Worm (Caenorhabditis elegans) whole organism, L4 larva: Measurements from ENCODE around the gene sre-43.

Experiments used
- F10B5.3 ChIP-seq: sonication (generic microtip); optimal IDR thresholded peaks from 2 replicates; lab custom pipeline; 2016; ENCODE audit warnings: mild to moderate bottlenecking, missing genetic modification characterization, missing compliant biosample characterization
- F26F4.8 ChIP-seq: fragments of 200-800 bp; sonication (Bioruptor generic); conservative IDR thresholded peaks from 2 replicates; pipeline ENCODE4 v1.3.6; 2022; ENCODE audit warnings: missing genetic modification characterization, missing compliant biosample characterization
- F44E2.7 ChIP-seq: fragments of 200-800 bp; sonication (Bioruptor generic); IDR thresholded peaks from 2 replicates; pipeline ENCODE4 v2.1.2; 2022; ENCODE audit warnings: missing genetic modification characterization, missing compliant biosample characterization
- T20F7.1 ChIP-seq: fragments of 200-800 bp; sonication (Bioruptor generic); optimal IDR thresholded peaks from 2 replicates; lab custom pipeline; 2018; ENCODE audit warnings: mild to moderate bottlenecking, missing genetic modification characterization, missing compliant biosample characterization
- Y5F2A.4 ChIP-seq: fragments of 200-800 bp; sonication (Bioruptor generic); optimal IDR thresholded peaks from 2 replicates; lab custom pipeline; 2018; ENCODE audit warnings: mild to moderate bottlenecking, missing genetic modification characterization, missing compliant biosample characterization
- ZK546.5 ChIP-seq, 2 experiments: sonication (generic microtip); optimal IDR thresholded peaks; 2 replicates each; lab custom pipeline; 2017; ENCODE audit warnings: missing biosample characterization in 2 of 2, missing genetic modification characterization in 2 of 2
- aha-1 ChIP-seq: fragments of 150-350 bp; peaks from one replicate; lab custom pipeline; 2014; ENCODE audit warnings: missing biosample characterization, missing genetic modification characterization
- ama-1 ChIP-seq: fragments of 150-350 bp; optimal IDR thresholded peaks from 2 replicates; lab custom pipeline; 2014; ENCODE audit warnings: inconsistent platforms, mixed read lengths
- arid-1 ChIP-seq: fragments of 200-800 bp; sonication (Bioruptor generic); conservative IDR thresholded peaks from 2 replicates; pipeline ENCODE4 v1.3.6; 2022; ENCODE audit warnings: missing genetic modification reagents, missing genetic modification characterization, missing compliant biosample characterization
- ces-1 ChIP-seq: fragments of 150-350 bp; sonication (generic microtip); optimal IDR thresholded peaks from 4 replicates; lab custom pipeline; 2014; ENCODE audit warnings: missing biosample characterization, missing genetic modification reagents, missing genetic modification characterization
- daf-16 ChIP-seq, 3 experiments: sonication (generic microtip); optimal IDR thresholded peaks; 2 replicates each; lab custom pipeline; 2016 to 2017; ENCODE audit warnings: missing genetic modification characterization in 3 of 3, missing genetic modification reagents in 3 of 3, mild to moderate bottlenecking in 2 of 3, missing compliant biosample characterization in 2 of 3, missing biosample characterization in 1 of 3, moderate library complexity in 1 of 3
- dmd-6 ChIP-seq: fragments of 200-800 bp; sonication (Bioruptor generic); IDR thresholded peaks from 2 replicates; pipeline ENCODE4 v1.3.6; 2022; ENCODE audit warnings: missing genetic modification reagents, missing genetic modification characterization, missing compliant biosample characterization
- dmd-8 ChIP-seq: fragments of 200-800 bp; sonication (Bioruptor generic); IDR thresholded peaks from 2 replicates; pipeline ENCODE4 v1.3.6; 2022; ENCODE audit warnings: missing genetic modification characterization, missing compliant biosample characterization
- duxl-1 ChIP-seq: sonication (generic microtip); optimal IDR thresholded peaks from 2 replicates; lab custom pipeline; 2016; ENCODE audit warnings: mild to moderate bottlenecking, missing genetic modification characterization, moderate library complexity, missing compliant biosample characterization; ENCODE audit not compliant: poor library complexity
- dve-1 ChIP-seq: sonication (generic microtip); optimal IDR thresholded peaks from 2 replicates; lab custom pipeline; 2017; ENCODE audit warnings: antibody characterized with exemption, mild to moderate bottlenecking, missing genetic modification characterization, missing compliant biosample characterization; ENCODE audit not compliant: insufficient read depth
- egl-43 ChIP-seq: fragments of 200-800 bp; sonication (Bioruptor generic); IDR thresholded peaks from 2 replicates; pipeline ENCODE4 v1.3.6; 2022; ENCODE audit warnings: missing genetic modification reagents, missing genetic modification characterization, missing compliant biosample characterization
- fkh-10 ChIP-seq: fragments of 150-350 bp; optimal IDR thresholded peaks from 2 replicates; lab custom pipeline; 2014; ENCODE audit warnings: missing biosample characterization, missing genetic modification reagents, missing genetic modification characterization
- fos-1 ChIP-seq: fragments of 150-350 bp; optimal IDR thresholded peaks from 2 replicates; lab custom pipeline; 2014; ENCODE audit warnings: missing biosample characterization, missing genetic modification characterization
- hlh-11 ChIP-seq: fragments of 200-800 bp; sonication (Bioruptor generic); optimal IDR thresholded peaks from 2 replicates; lab custom pipeline; 2018; ENCODE audit warnings: mild to moderate bottlenecking, missing genetic modification characterization, missing compliant biosample characterization
- lin-13 ChIP-seq: fragments of 150-350 bp; optimal IDR thresholded peaks from 2 replicates; lab custom pipeline; 2014; ENCODE audit warnings: missing biosample characterization, missing genetic modification reagents, missing genetic modification characterization
- lin-29 ChIP-seq: fragments of 200-800 bp; sonication (Bioruptor generic); IDR thresholded peaks from 2 replicates; pipeline ENCODE4 v1.3.6; 2022; ENCODE audit warnings: missing genetic modification reagents, missing genetic modification characterization, missing compliant biosample characterization
- madf-5 ChIP-seq, 2 experiments: fragments of 200-800 bp; sonication (Bioruptor generic); IDR thresholded peaks; 2 replicates each; pipeline ENCODE4 v1.3.6; 2022; ENCODE audit warnings: missing compliant biosample characterization in 2 of 2, missing genetic modification characterization in 2 of 2
- madf-9 ChIP-seq: fragments of 200-800 bp; sonication (Bioruptor generic); conservative IDR thresholded peaks from 2 replicates; pipeline ENCODE4 v1.3.6; 2022; ENCODE audit warnings: missing genetic modification reagents, missing genetic modification characterization, missing compliant biosample characterization
- nhr-111 ChIP-seq: fragments of 200-800 bp; sonication (Bioruptor generic); optimal IDR thresholded peaks from 2 replicates; lab custom pipeline; 2018; ENCODE audit warnings: mild to moderate bottlenecking, missing genetic modification characterization, missing compliant biosample characterization
- nhr-28 ChIP-seq: fragments of 150-350 bp; optimal IDR thresholded peaks from 2 replicates; lab custom pipeline; 2014; ENCODE audit warnings: missing biosample characterization, missing genetic modification characterization
- nhr-41 ChIP-seq: fragments of 200-800 bp; sonication (Bioruptor generic); IDR thresholded peaks from 2 replicates; pipeline ENCODE4 v1.3.6; 2022; ENCODE audit warnings: missing genetic modification reagents, missing genetic modification characterization, missing compliant biosample characterization
- nhr-42 ChIP-seq: fragments of 200-800 bp; sonication (Bioruptor generic); IDR thresholded peaks from 2 replicates; pipeline ENCODE4 v1.3.6; 2022; ENCODE audit warnings: missing genetic modification characterization, missing compliant biosample characterization
- nhr-77 ChIP-seq: fragments of 150-350 bp; optimal IDR thresholded peaks from 2 replicates; lab custom pipeline; 2014; ENCODE audit warnings: missing biosample characterization, missing genetic modification characterization
- pha-4 ChIP-seq, 2 experiments: fragments of 150-350 bp in 1 of 2; fragments of 200-800 bp in 1 of 2; sonication (Bioruptor generic) in 1 of 2; IDR thresholded peaks in 1 of 2; optimal IDR thresholded peaks in 1 of 2; 2 replicates each; pipeline versions ENCODE4 v1.3.6 to Lab custom; 2014 to 2022; ENCODE audit warnings: missing genetic modification characterization in 2 of 2, missing genetic modification reagents in 2 of 2, missing biosample characterization in 1 of 2, missing compliant biosample characterization in 1 of 2
- pqm-1 ChIP-seq: sonication (generic microtip); optimal IDR thresholded peaks from 2 replicates; lab custom pipeline; 2017; ENCODE audit warnings: missing biosample characterization, missing genetic modification characterization
- saeg-2 ChIP-seq: fragments of 200-800 bp; sonication (Bioruptor generic); IDR thresholded peaks from 2 replicates; pipeline ENCODE4 v1.3.6; 2022; ENCODE audit warnings: missing genetic modification reagents, missing genetic modification characterization, missing compliant biosample characterization
- sdz-12 ChIP-seq: fragments of 200-800 bp; sonication (Bioruptor generic); optimal IDR thresholded peaks from 2 replicates; lab custom pipeline; 2018; ENCODE audit warnings: mild to moderate bottlenecking, missing genetic modification characterization, missing compliant biosample characterization
- spr-1 ChIP-seq: sonication (generic microtip); optimal IDR thresholded peaks from 2 replicates; lab custom pipeline; 2016; ENCODE audit warnings: mild to moderate bottlenecking, missing genetic modification characterization, missing compliant biosample characterization
- tra-1 ChIP-seq: fragments of 200-800 bp; sonication (Bioruptor generic); IDR thresholded peaks from 2 replicates; pipeline ENCODE4 v1.3.6; 2022; ENCODE audit warnings: missing genetic modification reagents, missing genetic modification characterization, missing compliant biosample characterization
- unc-39 ChIP-seq: sonication (generic microtip); optimal IDR thresholded peaks from 2 replicates; lab custom pipeline; 2017; ENCODE audit warnings: missing biosample characterization, missing genetic modification characterization
- unc-62 ChIP-seq, 3 experiments: fragments of 150-350 bp in 1 of 3; sonication (generic microtip); optimal IDR thresholded peaks in 2 of 3; peaks in 1 of 3; 1 replicate in 1 of 3; 2 replicates in 2 of 3; lab custom pipeline; 2014 to 2017; ENCODE audit warnings: missing biosample characterization in 3 of 3, missing genetic modification characterization in 3 of 3, missing genetic modification reagents in 3 of 3, missing genotype in 1 of 3
- zag-1 ChIP-seq: fragments of 150-350 bp; optimal IDR thresholded peaks from 2 replicates; lab custom pipeline; 2014; ENCODE audit warnings: missing biosample characterization, missing genetic modification characterization
- zfp-3 ChIP-seq: fragments of 200-800 bp; sonication (Bioruptor generic); conservative IDR thresholded peaks from 2 replicates; pipeline ENCODE4 v1.3.6; 2022; ENCODE audit warnings: missing genetic modification reagents, missing genetic modification characterization, missing compliant biosample characterization
- ztf-11 ChIP-seq: fragments of 150-350 bp; optimal IDR thresholded peaks from 2 replicates; lab custom pipeline; 2014; ENCODE audit warnings: missing biosample characterization, missing genetic modification characterization

Gene sre-43

ce11 chrII:14018192-14018591 is 49.3 kb upstream of the sre-43 start (continued):
- TF ChIP-seq lin-29 (GFP tag; lab: Robert Waterston, UW) (no peak), ama-1 (lab: Kevin White, UChicago) (peak; percentile 99), tra-1 (GFP tag; lab: Robert Waterston, UW) (peak; percentile 8; the same call in 1 of the 2 replicates), fos-1 (tag; lab: Kevin White, UChicago) (no peak), F10B5.3 (tag; lab: Kevin White, UChicago) (peak; percentile 80), madf-5 (GFP tag; IDR thresholded peaks at IDR 0.05; lab: Robert Waterston, UW) (no peak), dve-1 (tag; lab: Kevin White, UChicago) (peak; percentile 96), duxl-1 (tag; lab: Kevin White, UChicago) (peak; percentile 84)

- TF ChIP-seq dve-1 (tag; lab: Kevin White, UChicago), result peak; percentile 13
- no peak for TF ChIP-seq F26F4.8 (GFP tag; lab: Robert Waterston, UW)
- TF ChIP-seq daf-16 (GFP tag; optimal IDR thresholded peaks at IDR 0.05; lab: Kevin White, UChicago), result no peak
- TF ChIP-seq daf-16 (tag; optimal IDR thresholded peaks at IDR 0.05; lab: Kevin White, UChicago), result peak; percentile 18
- TF ChIP-seq T20F7.1 (GFP tag; lab: Kevin White, UChicago), result no peak
These were observed 48.0 kb upstream of the sre-43 start, which contains the start of gene cyp-37A1 for ce11 chrII:14016865-14017264. TSS of gene cyp-37A1 (minus strand) at chrII:14016965.

ce11 chrII:14014637-14015036 is 45.8 kb upstream of the sre-43 start:
- TF ChIP-seq Y5F2A.4 (GFP tag; lab: Kevin White, UChicago), result no peak
- peak; percentile 93 for TF ChIP-seq aha-1 (tag; lab: Kevin White, UChicago)
- no peak for TF ChIP-seq nhr-111 (GFP tag; lab: Kevin White, UChicago)
- no peak for TF ChIP-seq madf-5 (GFP tag; IDR thresholded peaks at IDR 0.05; lab: Robert Waterston, UW)
- TF ChIP-seq sdz-12 (GFP tag; lab: Kevin White, UChicago), result no peak
- no peak for TF ChIP-seq spr-1 (tag; lab: Kevin White, UChicago)
- no peak for TF ChIP-seq nhr-77 (tag; lab: Kevin White, UChicago)
- TF ChIP-seq saeg-2 (GFP tag; lab: Robert Waterston, UW), result no peak
- no peak for TF ChIP-seq nhr-41 (GFP tag; lab: Robert Waterston, UW)
- TF ChIP-seq ztf-11 (tag; lab: Kevin White, UChicago), result no peak
- no peak for TF ChIP-seq unc-39 (tag; lab: Kevin White, UChicago)
- TF ChIP-seq F44E2.7, result 0 out of 2 replicates have a peak, but pooled peaks have one; percentile 29
- no peak for TF ChIP-seq hlh-11 (tag; lab: Kevin White, UChicago)
- TF ChIP-seq arid-1 (GFP tag; lab: Robert Waterston, UW), result no peak
- TF ChIP-seq zag-1 (tag; lab: Kevin White, UChicago), result no peak
- no peak for TF ChIP-seq madf-9 (GFP tag; lab: Robert Waterston, UW)
- TF ChIP-seq, all 104 proteins: peak for 2

- no peak for TF ChIP-seq fkh-10 (GFP tag; lab: Kevin White, UChicago)
- TF ChIP-seq egl-43 (GFP tag; lab: Robert Waterston, UW), result 0 out of 2 replicates have a peak, but pooled peaks have one; percentile 30
- peak; percentile 41 for TF ChIP-seq nhr-28 (tag; lab: Kevin White, UChicago)
- peak; percentile 14; the same call in 1 of the 2 replicates for TF ChIP-seq dmd-6
- TF ChIP-seq pha-4 (GFP tag; IDR thresholded peaks at IDR 0.05; lab: Robert Waterston, UW), result no peak
- TF ChIP-seq pha-4 (tag; optimal IDR thresholded peaks at IDR 0.05; lab: Kevin White, UChicago), result no peak
- no peak for TF ChIP-seq ZK546.5 (tag; optimal IDR thresholded peaks at IDR 0.05; lab: Kevin White, UChicago)
- peak; percentile 7 for TF ChIP-seq hlh-11 (tag; lab: Kevin White, UChicago)
- TF ChIP-seq dmd-8 (GFP tag; lab: Robert Waterston, UW), result no peak
- no peak for TF ChIP-seq ces-1 (GFP tag; lab: Kevin White, UChicago)
- TF ChIP-seq daf-16 (GFP tag; optimal IDR thresholded peaks at IDR 0.05; lab: Kevin White, UChicago), result no peak
- peak; percentile 45 for TF ChIP-seq daf-16 (tag; optimal IDR thresholded peaks at IDR 0.05; lab: Kevin White, UChicago)
- TF ChIP-seq unc-62 (GFP tag; optimal IDR thresholded peaks at IDR 0.05 in 1 of 2; lab: Kevin White, UChicago), result peak in 1 of 2 experiments; percentile 58
- TF ChIP-seq unc-62 (tag; optimal IDR thresholded peaks at IDR 0.05; lab: Kevin White, UChicago), result no peak
- 0 out of 2 replicates have a peak, but pooled peaks have one; percentile 52 for TF ChIP-seq nhr-42 (GFP tag; lab: Robert Waterston, UW)
- TF ChIP-seq lin-13 (GFP tag; lab: Kevin White, UChicago), result peak; percentile 63
- peak; percentile 4 for TF ChIP-seq dve-1 (tag; lab: Kevin White, UChicago)
- TF ChIP-seq zfp-3 (GFP tag; lab: Robert Waterston, UW), result 0 out of 2 replicates have a peak, but pooled peaks have one; percentile 18
- peak; percentile 80 for TF ChIP-seq pqm-1
These were observed 41.9 kb upstream of the sre-43 start, which contains the start of gene F01D5.8 for ce11 chrII:14010656-14011376. TSS of gene F01D5.8 (plus strand) at chrII:14010706.
